Fruit fly (Drosophila melanogaster) S2 (cell line): Measurements from ENCODE around the gene CG9853.

Experiments
- CG8478 ChIP-seq: fragments of >200 bp; optimal IDR thresholded peaks from 2 replicates; lab custom pipeline; 2018
- CTCF ChIP-seq, 2 experiments: fragments of >200 bp; optimal IDR thresholded peaks; 2 replicates each; lab custom pipeline; 2018

DNA sequence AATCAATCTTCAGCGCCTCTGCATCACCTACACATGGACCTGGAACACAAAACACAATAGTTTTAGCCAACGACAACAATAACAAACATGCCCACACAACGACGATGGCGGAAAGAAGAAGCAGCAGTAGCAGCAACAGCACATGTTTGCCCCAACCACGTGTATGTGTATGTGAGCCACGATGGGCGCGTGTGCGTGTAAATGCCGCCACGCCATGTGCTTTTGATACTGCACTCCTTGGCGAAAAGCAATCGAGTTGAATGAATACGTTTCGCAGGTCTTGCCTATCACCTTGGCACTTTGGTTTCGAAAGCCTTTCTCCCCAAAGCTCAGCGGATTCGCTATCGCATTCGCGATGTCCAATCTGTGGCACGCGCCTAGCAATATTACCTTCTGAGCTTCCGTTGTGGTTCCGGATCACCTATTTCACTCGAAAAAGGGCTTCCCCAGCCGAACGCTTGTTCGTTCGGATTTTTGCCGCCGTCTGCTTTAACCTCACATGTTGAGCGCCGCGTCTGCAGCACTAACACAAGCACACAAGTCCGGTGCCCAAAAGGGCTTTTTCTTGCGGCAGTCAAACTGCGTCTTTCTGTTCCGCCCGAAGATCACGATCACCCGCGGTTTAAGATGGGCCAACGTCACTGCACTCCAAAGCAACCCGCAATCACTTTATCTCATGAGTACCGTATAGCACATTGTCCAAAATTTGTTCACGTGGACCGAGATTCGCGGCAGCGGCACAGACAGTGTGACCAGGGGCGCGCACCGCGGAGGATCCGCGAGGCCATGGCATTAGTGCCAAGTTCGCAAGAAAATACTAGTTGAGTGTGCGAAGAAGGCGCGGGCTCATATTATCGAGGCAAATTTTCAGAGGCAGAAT is 27.0 kb upstream of the CG9853 start, which contains the start of gene srl:
- peak in 1 of 2 experiments; percentile 17 for TF ChIP-seq CTCF (optimal IDR thresholded peaks at IDR 0.05; lab: Kevin White, UChicago)
- no peak for TF ChIP-seq CG8478 (lab: Kevin White, UChicago)
